Fruit fly (Drosophila melanogaster) whole organism, larva: ENCODE results near the gene CG7512.

ENCODE experiments used
- noc ChIP-seq: fragments of 200-800 bp; sonication (Bioruptor generic); optimal IDR thresholded peaks from 3 replicates; lab custom pipeline; 2019; ENCODE audit warnings: missing biosample characterization, mild to moderate bottlenecking, missing genetic modification characterization, moderate library complexity

The CG7512 gene

DNA sequence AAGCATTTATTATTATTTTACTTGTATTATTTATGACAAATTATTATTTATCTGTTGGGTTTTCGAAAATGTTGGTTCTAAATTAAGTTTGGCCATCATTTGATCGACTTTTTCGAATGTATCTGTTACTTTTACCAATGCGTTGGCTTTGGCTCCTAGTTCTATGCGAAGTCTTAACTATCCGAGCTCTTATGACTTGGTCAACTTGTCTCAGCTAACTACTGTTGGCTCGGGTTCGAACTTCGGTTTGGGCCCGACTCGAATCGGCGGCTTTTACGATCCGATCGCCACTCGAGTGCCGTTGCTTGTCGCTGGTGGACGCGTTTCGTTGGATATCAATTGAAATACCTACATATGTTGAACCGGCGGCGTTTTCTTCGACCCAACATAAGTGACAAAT lies at the start of gene CG7512:
Gene CG7512, plus strand, starts transcription at position 301 of the 400 bp plus-strand sequence.
- no peak for TF ChIP-seq noc (tag; lab: Kevin White, UChicago)

DNA sequence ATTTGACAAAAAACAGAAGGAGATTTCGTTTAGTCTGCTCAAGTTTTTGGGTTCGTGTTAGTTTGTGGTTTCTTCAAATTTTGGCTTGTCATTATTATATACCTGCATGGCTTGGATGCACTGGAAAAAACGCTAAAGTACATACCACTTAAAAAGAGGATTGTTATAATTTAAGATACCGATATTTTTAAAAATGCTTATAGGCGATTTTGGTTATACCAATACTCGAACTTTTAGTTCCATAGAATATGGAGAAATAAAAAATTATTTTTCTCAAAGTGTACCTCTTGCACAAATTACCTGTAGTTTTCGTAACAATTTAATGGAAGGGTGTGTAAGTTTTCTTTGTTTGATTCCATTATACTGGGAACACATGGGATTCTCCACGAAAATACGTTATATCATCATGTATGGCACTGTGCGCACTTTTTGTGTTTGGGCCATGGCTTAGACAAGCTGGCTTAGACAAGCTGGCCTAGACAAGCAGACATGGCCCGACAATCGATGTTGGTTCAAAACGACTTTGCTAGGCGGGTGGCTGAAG lies 48.1 kb upstream of the CG7512 start, which contains the start of gene Fum3:
Gene Fum3, minus strand, starts transcription at position 494 of the 544 bp plus-strand sequence.
- TF ChIP-seq noc (tag; lab: Kevin White, UChicago), result no peak

DNA sequence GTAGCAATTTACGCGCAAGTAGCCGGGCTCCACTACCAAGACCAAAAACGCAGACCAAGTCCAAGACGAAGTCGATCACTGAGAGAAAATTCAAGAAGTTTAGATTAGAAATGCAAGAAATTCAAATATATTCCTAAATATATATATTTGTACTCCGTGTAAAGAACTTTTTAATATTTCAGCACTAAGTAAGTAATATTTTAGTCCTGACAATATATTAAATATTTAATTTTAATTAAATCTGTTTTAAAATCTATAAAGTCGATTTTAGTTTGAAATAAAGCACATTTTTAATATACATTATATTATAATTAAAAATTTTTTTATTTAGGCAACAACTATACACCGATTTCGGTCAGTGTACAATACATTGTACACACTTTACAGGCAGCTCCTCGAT lies 46.5 kb upstream of the CG7512 start:
- no peak for TF ChIP-seq noc (tag; lab: Kevin White, UChicago)

DNA sequence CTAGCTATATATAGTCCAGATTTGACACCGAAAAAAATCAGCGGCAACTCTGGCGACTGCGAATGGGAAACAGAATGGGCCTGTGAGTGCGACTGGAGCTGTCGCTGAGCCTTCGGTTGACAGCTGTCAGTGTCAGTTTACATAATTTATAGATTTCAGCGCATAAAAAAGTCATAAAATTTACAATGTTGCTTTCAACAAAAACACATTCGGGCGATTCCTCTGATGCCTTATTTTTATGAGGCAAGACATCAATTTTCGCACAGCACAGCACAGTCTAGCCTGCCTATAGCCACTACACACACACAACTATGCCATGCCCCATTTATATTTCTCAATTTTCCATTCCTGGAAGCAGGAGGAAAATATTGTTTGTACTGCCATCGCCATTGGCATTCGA lies 41.1 kb upstream of the CG7512 start:
- no peak for TF ChIP-seq noc (tag; lab: Kevin White, UChicago)

DNA sequence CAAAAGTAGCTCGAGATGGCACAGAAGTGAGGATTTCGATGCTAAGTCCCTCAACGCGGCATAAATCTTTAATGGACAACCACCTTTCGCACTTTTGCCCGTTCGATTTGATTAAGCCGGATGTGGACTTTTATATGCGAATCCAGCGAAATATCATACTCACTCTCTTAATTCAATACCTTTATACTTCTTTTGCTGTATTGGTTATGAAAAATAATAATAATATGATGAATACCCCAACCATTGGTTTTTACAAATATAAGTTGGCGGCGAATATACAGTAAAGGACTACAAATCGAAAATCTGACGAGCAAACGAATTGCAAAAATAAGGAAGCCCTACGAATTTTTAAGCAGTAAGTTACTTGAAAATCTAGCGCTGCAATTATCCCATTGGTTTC lies 40.5 kb upstream of the CG7512 start, which contains the start of gene Vha16-3:
Gene Vha16-3, plus strand, starts transcription at position 301 of the 400 bp plus-strand sequence.
- no peak for TF ChIP-seq noc (tag; lab: Kevin White, UChicago)

DNA sequence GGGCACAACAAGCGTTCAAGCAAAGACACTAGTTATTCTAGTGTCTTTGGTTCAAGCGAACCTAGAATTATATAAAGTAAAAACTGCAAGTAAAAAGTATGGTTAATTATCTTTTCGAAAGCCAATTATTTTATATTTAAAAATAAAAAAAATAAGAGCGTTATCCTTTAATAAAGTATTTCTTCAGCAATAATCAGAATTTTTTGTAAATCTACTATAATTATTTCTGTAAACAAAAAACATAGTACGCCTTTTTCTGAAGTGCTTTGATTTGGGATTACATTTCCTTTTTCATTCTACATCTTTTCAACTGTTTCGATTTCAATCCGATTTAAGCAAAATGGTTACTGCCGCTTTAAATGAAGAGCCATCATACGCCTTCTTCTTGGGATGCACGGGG lies 38.8 kb upstream of the CG7512 start, which contains the start of gene Vha16-2:
Gene Vha16-2, plus strand, starts transcription at position 301 of the 400 bp plus-strand sequence.
- TF ChIP-seq noc (tag; lab: Kevin White, UChicago), result no peak

DNA sequence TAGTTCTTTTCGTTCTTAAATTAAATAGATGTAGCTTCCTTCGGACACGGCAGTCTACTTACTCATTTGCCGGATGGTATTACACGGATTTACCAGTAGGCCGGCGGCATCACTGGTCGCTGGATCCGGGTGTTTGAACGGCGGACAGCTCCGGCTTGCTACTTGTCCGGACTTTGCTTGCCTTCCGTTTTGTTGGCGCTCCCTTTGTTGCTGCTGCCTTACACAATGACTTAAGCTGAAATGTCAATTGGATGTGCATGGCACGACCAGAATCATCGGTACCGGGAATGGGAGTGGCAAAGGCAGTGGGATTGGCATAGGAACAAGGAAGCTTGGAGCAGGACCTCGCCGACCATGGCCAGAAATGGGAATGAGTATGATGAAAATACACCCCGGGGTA lies 33.2 kb upstream of the CG7512 start:
- no peak for TF ChIP-seq noc (tag; lab: Kevin White, UChicago)

DNA sequence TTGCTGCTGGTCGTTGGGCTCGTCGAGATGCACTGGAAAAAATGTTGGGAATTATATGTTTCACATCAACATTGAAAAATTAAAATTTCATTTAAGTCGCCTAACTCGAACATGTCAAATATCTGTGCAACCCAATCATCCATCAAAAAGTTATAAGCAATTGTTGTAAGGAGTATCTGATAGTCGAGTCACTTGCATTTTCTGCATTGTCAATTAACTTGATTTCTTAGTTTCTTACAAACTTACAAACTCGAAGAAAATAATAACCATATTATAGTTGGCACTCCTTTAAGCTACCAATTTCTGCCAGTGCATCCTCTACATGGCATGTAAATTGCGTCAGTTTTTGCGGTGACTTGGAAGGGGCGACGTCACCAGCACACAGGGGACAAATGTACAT lies 30.4 kb upstream of the CG7512 start:
- no peak for TF ChIP-seq noc (tag; lab: Kevin White, UChicago)

DNA sequence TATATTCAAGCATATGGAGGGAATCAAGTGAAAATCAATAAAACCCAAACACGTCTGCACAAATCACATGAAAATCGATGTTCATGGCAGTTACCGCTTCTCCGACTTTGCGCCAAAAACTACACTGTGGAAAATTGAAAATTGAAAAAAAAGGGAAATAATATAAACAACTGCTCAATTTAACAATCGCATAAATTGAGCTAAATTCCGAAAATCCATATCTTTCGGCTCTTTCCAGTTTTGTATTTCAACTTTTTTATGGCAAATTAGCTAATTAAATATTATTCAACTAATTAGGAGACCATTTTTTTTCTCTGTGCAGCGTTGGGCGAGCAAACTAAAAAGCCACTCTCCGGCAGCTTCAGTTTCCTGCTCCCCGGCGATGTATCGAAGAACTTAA lies 29.0 kb upstream of the CG7512 start:
- no peak for TF ChIP-seq noc (tag; lab: Kevin White, UChicago)

DNA sequence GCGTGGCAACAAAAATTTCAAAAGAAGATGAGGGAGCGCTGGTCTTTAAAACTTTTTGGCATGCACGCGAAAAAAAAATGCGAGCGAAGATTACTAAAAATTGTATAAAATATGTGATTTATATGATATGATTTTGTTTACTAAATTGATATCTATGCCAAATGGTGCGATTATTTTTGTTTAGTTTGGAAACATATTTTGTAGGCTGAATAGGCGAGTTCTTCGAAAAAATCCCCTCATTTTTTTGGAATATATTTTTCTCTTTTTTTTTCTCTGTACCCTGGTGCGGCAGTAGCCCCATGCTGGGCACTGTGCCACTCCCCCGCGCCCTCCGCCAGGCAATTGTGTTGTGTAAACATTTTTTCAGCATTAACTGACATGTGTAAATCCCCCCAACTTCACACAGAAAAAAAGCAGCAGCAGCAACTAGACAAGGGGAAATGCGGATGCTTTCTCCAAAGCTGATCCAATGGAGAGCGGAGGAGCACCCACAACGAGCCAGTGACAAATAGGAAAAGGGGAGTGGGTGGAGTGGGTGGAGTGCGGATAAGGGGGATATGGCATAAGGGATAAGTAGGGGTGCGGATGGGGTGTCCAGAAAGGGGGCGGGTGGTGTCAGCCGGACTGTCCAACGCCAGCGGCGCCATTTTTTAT lies 27.4 kb upstream of the CG7512 start:
- no peak for TF ChIP-seq noc (tag; lab: Kevin White, UChicago)

DNA sequence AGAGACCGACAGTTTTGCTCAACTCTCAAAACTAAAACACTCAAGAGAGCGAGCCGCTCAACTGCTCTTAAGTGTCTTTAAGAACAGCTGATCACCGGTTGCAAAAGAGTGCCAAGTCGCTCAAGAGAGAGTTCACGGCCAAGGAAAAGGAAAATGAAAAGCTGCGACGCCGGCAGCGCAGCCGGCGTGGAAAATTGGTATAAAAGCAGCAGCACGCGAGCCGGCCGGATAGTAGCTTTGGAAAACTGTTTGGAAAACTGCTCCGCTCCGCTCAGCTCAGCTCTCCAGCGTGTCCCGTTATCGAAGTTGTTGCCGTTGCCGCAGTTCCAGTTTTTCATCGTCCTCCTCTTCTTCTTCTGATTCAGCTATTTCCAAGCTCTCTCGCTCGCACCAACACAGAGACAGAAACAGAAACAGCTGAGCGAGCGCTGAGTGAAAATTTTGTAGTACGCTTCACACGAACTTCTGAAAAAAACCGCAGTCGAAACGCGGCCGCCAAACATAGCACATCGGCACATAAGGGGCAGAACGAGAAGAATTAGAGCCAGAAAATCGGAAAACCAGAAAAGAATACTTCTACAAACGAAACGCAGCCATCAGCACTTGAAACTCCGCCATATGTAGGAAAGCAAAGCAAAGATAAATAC lies 26.1 kb upstream of the CG7512 start, which contains the start of gene chrb:
Gene chrb, plus strand, starts transcription at position 224 of the 647 bp plus-strand sequence.
- TF ChIP-seq noc (tag; lab: Kevin White, UChicago), result peak; percentile 45

DNA sequence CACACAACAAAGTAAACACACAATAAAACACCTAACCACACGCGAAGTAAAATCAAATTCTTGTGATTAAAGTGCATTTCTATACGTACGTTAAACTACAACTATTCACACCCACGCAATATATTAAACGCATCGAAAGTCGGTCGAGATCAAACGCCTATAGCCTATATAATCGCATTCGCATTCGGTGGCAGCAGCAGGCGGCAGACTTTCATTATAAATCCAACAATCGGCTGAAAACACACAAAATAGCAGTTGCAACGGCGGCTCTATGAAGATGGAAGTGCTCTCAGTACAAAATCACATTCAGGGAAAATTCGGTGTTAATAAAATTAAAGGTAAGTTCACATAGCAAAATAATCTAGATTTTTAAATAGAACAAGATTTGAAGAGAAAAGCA lies 25.2 kb upstream of the CG7512 start:
- no peak for TF ChIP-seq noc (tag; lab: Kevin White, UChicago)

DNA sequence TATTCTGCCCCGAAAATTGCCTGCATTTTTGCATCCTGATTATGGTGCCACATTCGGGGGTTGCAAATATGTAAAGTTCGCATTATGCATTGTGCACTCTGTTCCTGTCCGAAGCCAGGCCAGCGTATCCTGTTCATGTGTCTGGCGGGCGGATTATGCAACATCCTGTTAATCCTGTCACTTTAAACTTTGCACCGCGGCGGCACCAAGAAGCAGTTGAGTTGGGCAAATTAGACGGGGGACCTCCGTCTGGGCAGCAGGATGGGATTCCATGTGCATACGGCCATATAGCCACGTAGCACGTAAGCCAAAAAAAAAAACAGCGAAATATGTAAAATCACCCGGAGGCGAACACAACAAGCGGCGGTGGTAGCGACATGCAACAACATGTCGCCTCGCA lies 24.0 kb upstream of the CG7512 start:
- no peak for TF ChIP-seq noc (tag; lab: Kevin White, UChicago)

DNA sequence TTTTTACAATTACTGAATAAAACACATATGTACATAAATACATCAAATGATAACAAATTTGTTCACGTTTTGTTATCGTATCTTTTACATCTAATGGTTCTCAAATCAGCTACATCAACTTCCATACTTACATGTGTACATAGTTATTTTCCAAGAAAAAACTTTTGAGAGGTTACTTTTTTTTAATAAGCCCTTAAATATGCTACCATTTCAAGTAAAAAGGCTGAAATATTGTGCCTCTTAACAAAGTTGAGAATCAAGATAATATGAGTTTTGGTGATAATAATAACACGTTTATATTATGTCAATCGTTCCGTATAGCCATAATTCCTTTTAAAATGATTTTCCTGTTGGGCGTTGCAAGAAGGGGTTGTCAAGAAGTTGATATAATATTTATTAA lies 23.0 kb upstream of the CG7512 start:
- no peak for TF ChIP-seq noc (tag; lab: Kevin White, UChicago)

DNA sequence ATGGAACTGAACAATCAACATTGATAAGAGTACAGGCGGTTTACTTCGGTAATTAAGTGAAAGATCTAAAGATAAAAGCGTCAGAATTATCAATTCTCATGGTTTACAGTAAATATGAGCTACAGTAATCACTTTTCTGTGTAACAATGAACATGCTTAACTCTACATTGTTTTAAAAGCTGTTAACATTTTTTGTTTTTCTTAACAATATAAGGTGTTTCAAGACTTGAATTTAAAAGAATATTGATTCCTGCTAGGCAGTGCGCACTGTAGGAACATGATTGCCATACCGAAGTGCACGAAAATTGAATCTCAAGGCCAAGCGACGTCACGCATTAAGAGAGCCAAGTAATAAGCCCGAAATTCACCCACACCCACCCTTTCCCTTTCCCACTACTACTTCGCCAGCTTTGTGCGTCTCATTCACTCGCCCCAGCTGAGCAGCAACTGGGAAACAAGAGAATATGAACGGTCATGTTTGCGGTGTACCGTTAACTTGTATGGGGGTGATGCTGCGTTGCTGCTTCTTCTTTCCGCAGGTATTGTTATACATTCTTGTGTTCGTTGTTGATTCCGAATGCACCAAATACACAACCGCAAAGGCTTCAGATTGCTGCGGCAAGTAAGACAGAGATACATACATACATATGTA lies 22.2 kb upstream of the CG7512 start:
- peak; percentile 91 for TF ChIP-seq noc (tag; lab: Kevin White, UChicago)

DNA sequence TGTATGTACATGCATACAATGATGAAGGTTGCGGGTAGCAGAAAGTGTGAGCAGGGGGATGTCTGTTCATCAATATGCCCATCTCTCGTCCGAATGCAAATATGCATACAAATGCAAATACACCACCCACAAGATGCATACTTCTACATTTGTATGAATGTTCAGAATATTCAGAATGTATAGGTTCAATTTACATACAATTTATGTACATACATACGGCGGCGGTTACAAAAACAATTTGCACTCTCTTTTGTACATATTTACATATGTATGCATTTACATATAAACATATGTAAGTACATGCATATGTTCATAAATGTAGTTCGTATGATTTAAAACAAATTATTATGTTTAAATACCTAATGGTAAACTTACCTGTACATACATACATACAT lies 21.6 kb upstream of the CG7512 start:
- no peak for TF ChIP-seq noc (tag; lab: Kevin White, UChicago)
